Worm (Caenorhabditis elegans) whole organism, L3 larva: ENCODE results near the gene pisy-1.

Experiments used
- ZK546.5 ChIP-seq: sonication (generic microtip); optimal IDR thresholded peaks from 2 replicates; lab custom pipeline; 2017; ENCODE audit warnings: missing biosample characterization, missing genetic modification characterization
- ceh-9 ChIP-seq: sonication (generic microtip); optimal IDR thresholded peaks from 2 replicates; lab custom pipeline; 2018; ENCODE audit warnings: missing biosample characterization, missing genetic modification characterization
- egl-27 ChIP-seq: sonication (generic microtip); optimal IDR thresholded peaks from 4 replicates; lab custom pipeline; 2017; ENCODE audit warnings: missing biosample characterization, missing genetic modification reagents, missing genetic modification characterization
- lin-15B ChIP-seq: fragments of 150-350 bp; optimal IDR thresholded peaks from 2 replicates; lab custom pipeline; 2014; ENCODE audit warnings: missing biosample characterization, missing genetic modification characterization
- lsy-12 ChIP-seq: sonication (generic microtip); optimal IDR thresholded peaks from 2 replicates; lab custom pipeline; 2016; ENCODE audit warnings: mild to moderate bottlenecking, missing genetic modification characterization, missing compliant biosample characterization
- mdl-1 ChIP-seq: fragments of 150-350 bp; optimal IDR thresholded peaks from 2 replicates; lab custom pipeline; 2014; ENCODE audit warnings: missing biosample characterization, missing genetic modification characterization
- snpc-4 ChIP-seq: fragments of 150-350 bp; optimal IDR thresholded peaks from 2 replicates; lab custom pipeline; 2014; ENCODE audit warnings: missing biosample characterization, missing genetic modification characterization
- unc-62 ChIP-seq: fragments of 150-350 bp; sonication (generic microtip); optimal IDR thresholded peaks from 4 replicates; lab custom pipeline; 2014; ENCODE audit warnings: missing biosample characterization, missing genetic modification reagents, missing genetic modification characterization

DNA sequence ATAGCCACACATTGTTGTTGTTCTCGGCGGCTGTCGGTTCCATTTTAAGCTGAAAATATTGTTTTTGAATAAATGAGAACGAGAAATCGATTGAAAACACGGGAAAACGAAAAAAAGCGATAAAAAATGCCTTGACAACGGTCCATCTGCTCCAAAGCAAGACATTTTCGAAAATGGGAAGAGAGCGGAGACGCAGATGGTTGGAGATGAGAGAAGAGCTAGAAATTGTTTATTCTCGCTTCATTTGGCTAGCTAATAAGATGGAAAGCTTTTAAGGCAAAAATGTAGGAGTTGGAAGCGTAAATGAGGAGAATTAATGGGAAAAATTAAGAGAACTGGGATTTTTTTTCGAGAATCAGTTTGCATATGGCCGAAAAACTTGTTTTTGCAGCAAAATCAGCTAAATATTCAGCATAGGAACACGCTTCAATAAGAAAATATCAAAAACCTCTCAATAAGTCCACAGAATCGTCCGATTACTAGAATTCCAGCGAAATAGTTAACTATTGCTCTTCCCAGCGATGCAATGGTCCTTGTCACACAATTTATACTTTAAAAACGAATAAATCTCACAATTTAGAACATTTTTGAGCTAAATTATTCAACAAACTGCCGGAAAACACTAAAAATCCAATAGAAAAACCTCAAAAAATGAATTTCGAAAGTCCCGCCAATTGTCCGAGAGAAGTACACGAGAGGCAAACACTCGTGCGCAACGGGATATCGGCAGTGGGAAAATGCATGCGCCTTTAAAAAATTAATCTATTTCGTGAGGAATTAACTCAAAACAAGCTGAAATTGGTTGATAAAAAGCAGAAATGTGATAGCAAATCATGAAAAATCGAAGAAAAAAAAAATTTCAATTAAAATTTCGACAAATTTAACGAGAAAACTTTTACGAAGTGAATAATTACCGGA lies at the start of gene pisy-1:
- no peak for TF ChIP-seq ceh-9 (tag; lab: Kevin White, UChicago)
- peak; percentile 48 for TF ChIP-seq snpc-4 (tag; lab: Kevin White, UChicago)
- no peak for TF ChIP-seq ZK546.5 (tag; lab: Kevin White, UChicago)
- TF ChIP-seq egl-27 (tag; lab: Kevin White, UChicago), result no peak
- no peak for TF ChIP-seq lsy-12 (tag; lab: Kevin White, UChicago)
- no peak for TF ChIP-seq unc-62
- no peak for TF ChIP-seq mdl-1 (tag; lab: Kevin White, UChicago)
- peak; percentile 77 for TF ChIP-seq lin-15B (tag; lab: Kevin White, UChicago)
